Worm (Caenorhabditis elegans): Measurements from ENCODE around the gene nspg-7.2.
A peak's percentile ranks its signal among the peaks of the same experiment; 100 is the strongest.

Gene nspg-7.2

ce11 chrIII:3220287-3220686, 37.9 kb downstream of the nspg-7.2 start:
- TF ChIP-seq lin-26 (GFP tag; IDR thresholded peaks at IDR 0.05) (no peak), pbrm-1 (GFP tag; IDR thresholded peaks at IDR 0.05) (0 out of 2 replicates have a peak, but pooled peaks have one; percentile 14), hmg-1.2 (GFP tag; IDR thresholded peaks at IDR 0.05) (peak; percentile 73), K12H6.12 (tag; optimal IDR thresholded peaks at IDR 0.05) (peak; percentile 19), nfyb-1 (GFP tag; IDR thresholded peaks at IDR 0.05) (0 out of 2 replicates have a peak, but pooled peaks have one; percentile 16)

ce11 chrIII:3219050-3219449, 39.2 kb downstream of the nspg-7.2 start, which contains the start of gene frm-8:
TSS of gene frm-8 (minus strand) at chrIII:3219150.
- TF ChIP-seq ama-1 (optimal IDR thresholded peaks at IDR 0.05), result no peak
- no peak for TF ChIP-seq ama-1 (GFP tag; optimal IDR thresholded peaks at IDR 0.05)
- TF ChIP-seq unc-130 (GFP tag; optimal IDR thresholded peaks at IDR 0.05), result no peak
- TF ChIP-seq aptf-3 (GFP tag; IDR thresholded peaks at IDR 0.05), result no peak
